Fruit fly (Drosophila melanogaster): ENCODE measurements around the gene GstT3.
"Not testable (repeated sequence)": the region's sequence is repeated elsewhere in the genome, so short reads cannot be mapped to it uniquely, and the experiment has no call there.

DNA sequence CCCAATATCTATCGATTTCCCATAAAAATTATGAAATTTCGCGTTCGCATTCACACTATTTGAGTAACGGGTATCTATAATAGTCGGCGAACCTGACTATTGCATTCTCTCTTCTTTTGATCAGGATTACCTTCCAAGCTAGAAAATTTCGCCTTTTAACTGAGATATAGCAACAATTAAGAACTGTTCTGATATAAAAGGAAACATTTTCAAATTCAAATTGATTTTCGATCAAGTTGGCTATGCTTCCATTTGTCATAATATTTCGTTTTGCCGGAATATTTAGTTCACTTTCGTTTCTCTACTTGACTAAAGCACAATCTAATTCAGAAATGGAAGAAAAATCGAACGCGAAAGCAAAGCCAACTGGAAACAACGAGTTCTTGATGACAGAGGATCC, 21.2 kb upstream of the GstT3 start, which contains the start of gene CG42578:
- TF ChIP-seq CG13296 (GFP tag; optimal IDR thresholded peaks at IDR 0.05); h (optimal IDR thresholded peaks at IDR 0.05); Rfx (GFP tag; IDR thresholded peaks at IDR 0.05); CG6813 (GFP tag; optimal IDR thresholded peaks at IDR 0.05): not testable (repeated sequence)

Data from whole organism, embryonic.